Worm (Caenorhabditis elegans) whole organism, L4 larva: Measurements from ENCODE around the gene xrn-2.
A peak's percentile ranks its signal among the peaks of the same experiment; 100 is the strongest.

ENCODE experiments used
- F44E2.7 ChIP-seq: fragments of 200-800 bp; sonication (Bioruptor generic); IDR thresholded peaks from 2 replicates; pipeline ENCODE4 v2.1.2; 2022; ENCODE audit warnings: missing genetic modification characterization, missing compliant biosample characterization
- R02D3.7 ChIP-seq: fragments of 150-350 bp; sonication (generic microtip); optimal IDR thresholded peaks from 3 replicates; lab custom pipeline; 2014; ENCODE audit warnings: missing biosample characterization, missing genetic modification characterization
- Y75B8A.6 ChIP-seq: fragments of 200-800 bp; sonication (Bioruptor generic); IDR thresholded peaks from 2 replicates; pipeline ENCODE4 v1.3.6; 2022; ENCODE audit warnings: missing genetic modification reagents, missing genetic modification characterization, missing compliant biosample characterization
- ZK546.5 ChIP-seq, 2 experiments: sonication (generic microtip); optimal IDR thresholded peaks; 2 replicates each; lab custom pipeline; 2017; ENCODE audit warnings: missing biosample characterization in 2 of 2, missing genetic modification characterization in 2 of 2
- aha-1 ChIP-seq: fragments of 150-350 bp; peaks from one replicate; lab custom pipeline; 2014; ENCODE audit warnings: missing biosample characterization, missing genetic modification characterization
- aly-2 ChIP-seq: sonication (generic microtip); optimal IDR thresholded peaks from 2 replicates; lab custom pipeline; 2018; ENCODE audit warnings: missing biosample characterization, missing genetic modification characterization
- ama-1 ChIP-seq: fragments of 150-350 bp; optimal IDR thresholded peaks from 2 replicates; lab custom pipeline; 2014; ENCODE audit warnings: inconsistent platforms, mixed read lengths
- attf-4 ChIP-seq: sonication (generic microtip); optimal IDR thresholded peaks from 3 replicates; lab custom pipeline; 2017; ENCODE audit warnings: missing biosample characterization, missing genetic modification characterization
- ceh-28 ChIP-seq: fragments of 150-350 bp; optimal IDR thresholded peaks from 2 replicates; lab custom pipeline; 2014; ENCODE audit warnings: missing biosample characterization, missing genetic modification reagents, missing genetic modification characterization
- ceh-82 ChIP-seq: sonication (generic microtip); optimal IDR thresholded peaks from 2 replicates; lab custom pipeline; 2017; ENCODE audit warnings: missing biosample characterization, missing genetic modification characterization
- daf-19 ChIP-seq: fragments of 200-800 bp; sonication (Bioruptor generic); conservative IDR thresholded peaks from 2 replicates; pipeline ENCODE4 v1.3.6; 2022; ENCODE audit warnings: missing genetic modification characterization, missing compliant biosample characterization
- dpl-1 ChIP-seq: fragments of 150-350 bp; optimal IDR thresholded peaks from 2 replicates; lab custom pipeline; 2014; ENCODE audit warnings: missing biosample characterization, missing genetic modification reagents, missing genetic modification characterization
- dve-1 ChIP-seq: sonication (generic microtip); optimal IDR thresholded peaks from 2 replicates; lab custom pipeline; 2017; ENCODE audit warnings: antibody characterized with exemption, mild to moderate bottlenecking, missing genetic modification characterization, missing compliant biosample characterization; ENCODE audit not compliant: insufficient read depth
- egl-27 ChIP-seq: sonication (generic microtip); optimal IDR thresholded peaks from 3 replicates; lab custom pipeline; 2017; ENCODE audit warnings: missing biosample characterization, missing genetic modification reagents, missing genetic modification characterization
- egl-43 ChIP-seq: fragments of 200-800 bp; sonication (Bioruptor generic); IDR thresholded peaks from 2 replicates; pipeline ENCODE4 v1.3.6; 2022; ENCODE audit warnings: missing genetic modification reagents, missing genetic modification characterization, missing compliant biosample characterization
- fos-1 ChIP-seq: fragments of 150-350 bp; optimal IDR thresholded peaks from 2 replicates; lab custom pipeline; 2014; ENCODE audit warnings: missing biosample characterization, missing genetic modification characterization
- hmg-1.1 ChIP-seq: fragments of 200-800 bp; sonication (Bioruptor generic); IDR thresholded peaks from 2 replicates; pipeline ENCODE4 v1.3.6; 2022; ENCODE audit warnings: missing genetic modification reagents, missing genetic modification characterization, missing compliant biosample characterization
- lim-7 ChIP-seq: fragments of 200-800 bp; sonication (Bioruptor generic); IDR thresholded peaks from 2 replicates; pipeline ENCODE4 v1.3.6; 2022; ENCODE audit warnings: missing genetic modification characterization, missing compliant biosample characterization
- lin-1 ChIP-seq: fragments of 200-800 bp; sonication (Bioruptor generic); IDR thresholded peaks from 2 replicates; pipeline ENCODE4 v1.3.6; 2022; ENCODE audit warnings: missing genetic modification reagents, missing genetic modification characterization, missing compliant biosample characterization
- lin-15B ChIP-seq: fragments of 150-350 bp; sonication (generic microtip); optimal IDR thresholded peaks from 3 replicates; lab custom pipeline; 2014; ENCODE audit warnings: missing biosample characterization, missing genetic modification characterization
- mdl-1 ChIP-seq, 2 experiments: fragments of 150-350 bp in 1 of 2; sonication (generic microtip) in 1 of 2; optimal IDR thresholded peaks; 2 replicates each; lab custom pipeline; 2014 to 2017; ENCODE audit warnings: missing biosample characterization in 2 of 2, missing genetic modification characterization in 2 of 2
- mdt-29 ChIP-seq: fragments of 200-800 bp; sonication (Bioruptor generic); IDR thresholded peaks from 2 replicates; pipeline ENCODE4 v1.3.6; 2022; ENCODE audit warnings: missing genetic modification reagents, missing genetic modification characterization, missing compliant biosample characterization
- mes-2 ChIP-seq: sonication (generic microtip); optimal IDR thresholded peaks from 2 replicates; lab custom pipeline; 2016; ENCODE audit warnings: missing genotype, mild to moderate bottlenecking, missing genetic modification characterization, missing compliant biosample characterization; ENCODE audit not compliant: poor library complexity, severe bottlenecking
- mxl-3 ChIP-seq: fragments of 200-800 bp; sonication (Bioruptor generic); optimal IDR thresholded peaks from 2 replicates; lab custom pipeline; 2018; ENCODE audit warnings: mild to moderate bottlenecking, missing genetic modification characterization, missing compliant biosample characterization
- nhr-102 ChIP-seq: sonication (generic microtip); optimal IDR thresholded peaks from 2 replicates; lab custom pipeline; 2016; ENCODE audit warnings: mild to moderate bottlenecking, missing genetic modification characterization, moderate library complexity, missing compliant biosample characterization
- nhr-42 ChIP-seq: fragments of 200-800 bp; sonication (Bioruptor generic); IDR thresholded peaks from 2 replicates; pipeline ENCODE4 v1.3.6; 2022; ENCODE audit warnings: missing genetic modification characterization, missing compliant biosample characterization
- nhr-6 ChIP-seq: fragments of 150-350 bp; optimal IDR thresholded peaks from 2 replicates; lab custom pipeline; 2014; ENCODE audit warnings: missing biosample characterization, missing genetic modification characterization
- nhr-76 ChIP-seq: fragments of 150-350 bp; optimal IDR thresholded peaks from 2 replicates; lab custom pipeline; 2014; ENCODE audit warnings: missing biosample characterization, missing genetic modification characterization
- php-3 ChIP-seq: fragments of 200-800 bp; sonication (Bioruptor generic); IDR thresholded peaks from 2 replicates; pipeline ENCODE4 v1.3.6; 2022; ENCODE audit warnings: missing genetic modification reagents, missing genetic modification characterization, missing compliant biosample characterization
- pqm-1 ChIP-seq: sonication (generic microtip); optimal IDR thresholded peaks from 2 replicates; lab custom pipeline; 2017; ENCODE audit warnings: missing biosample characterization, missing genetic modification characterization
- rbr-2 ChIP-seq: sonication (generic microtip); optimal IDR thresholded peaks from 2 replicates; lab custom pipeline; 2016; ENCODE audit warnings: missing genotype, missing genetic modification characterization, missing compliant biosample characterization
- saeg-2 ChIP-seq: fragments of 200-800 bp; sonication (Bioruptor generic); IDR thresholded peaks from 2 replicates; pipeline ENCODE4 v1.3.6; 2022; ENCODE audit warnings: missing genetic modification reagents, missing genetic modification characterization, missing compliant biosample characterization
- set-16 ChIP-seq: fragments of 200-800 bp; sonication (Bioruptor generic); IDR thresholded peaks from 2 replicates; pipeline ENCODE4 v1.3.6; 2022; ENCODE audit warnings: missing genetic modification reagents, missing genetic modification characterization, missing compliant biosample characterization
- snpc-1.2 ChIP-seq: fragments of 200-800 bp; sonication (Bioruptor generic); IDR thresholded peaks from 2 replicates; pipeline ENCODE4 v1.3.6; 2022; ENCODE audit warnings: missing genetic modification reagents, missing genetic modification characterization, missing compliant biosample characterization
- spr-3 ChIP-seq: fragments of 200-800 bp; sonication (Bioruptor generic); optimal IDR thresholded peaks from 2 replicates; lab custom pipeline; 2018; ENCODE audit warnings: mild to moderate bottlenecking, missing genetic modification characterization, missing compliant biosample characterization
- tra-1 ChIP-seq: fragments of 200-800 bp; sonication (Bioruptor generic); IDR thresholded peaks from 2 replicates; pipeline ENCODE4 v1.3.6; 2022; ENCODE audit warnings: missing genetic modification reagents, missing genetic modification characterization, missing compliant biosample characterization
- unc-62 ChIP-seq, 3 experiments: fragments of 150-350 bp in 1 of 3; sonication (generic microtip); optimal IDR thresholded peaks in 2 of 3; peaks in 1 of 3; 1 replicate in 1 of 3; 2 replicates in 2 of 3; lab custom pipeline; 2014 to 2017; ENCODE audit warnings: missing biosample characterization in 3 of 3, missing genetic modification characterization in 3 of 3, missing genetic modification reagents in 3 of 3, missing genotype in 1 of 3
- zag-1 ChIP-seq: fragments of 150-350 bp; optimal IDR thresholded peaks from 2 replicates; lab custom pipeline; 2014; ENCODE audit warnings: missing biosample characterization, missing genetic modification characterization
- zfp-2 ChIP-seq: sonication (generic microtip); optimal IDR thresholded peaks from 2 replicates; lab custom pipeline; 2016; ENCODE audit warnings: mild to moderate bottlenecking, missing genetic modification characterization, missing compliant biosample characterization
- zfp-3 ChIP-seq: fragments of 200-800 bp; sonication (Bioruptor generic); conservative IDR thresholded peaks from 2 replicates; pipeline ENCODE4 v1.3.6; 2022; ENCODE audit warnings: missing genetic modification reagents, missing genetic modification characterization, missing compliant biosample characterization
- zip-2 ChIP-seq: fragments of 150-350 bp; optimal IDR thresholded peaks from 2 replicates; lab custom pipeline; 2014; ENCODE audit warnings: missing biosample characterization, missing genetic modification characterization

The xrn-2 gene

ce11 chrII:14154357-14154756 lies 1.2 kb upstream of the xrn-2 start, which contains the start of gene Y48B6A.1 (continued):
- TF ChIP-seq set-16 (GFP tag; lab: Robert Waterston, UW) (no peak), pqm-1 (peak; percentile 75), mxl-3 (GFP tag; lab: Kevin White, UChicago) (peak; percentile 87), zfp-2 (tag; lab: Kevin White, UChicago) (peak; percentile 49), lin-1 (GFP tag; lab: Robert Waterston, UW) (no peak), nhr-6 (peak; percentile 86), spr-3 (peak; percentile 4), ZK546.5 (tag; optimal IDR thresholded peaks at IDR 0.05; lab: Kevin White, UChicago) (peak in 1 of 2 experiments; percentile 69), zag-1 (tag; lab: Kevin White, UChicago) (no peak), ceh-28 (tag; lab: Kevin White, UChicago) (no peak), attf-4 (tag; lab: Kevin White, UChicago) (no peak), R02D3.7 (tag; lab: Kevin White, UChicago) (no peak), saeg-2 (0 out of 2 replicates have a peak, but pooled peaks have one; percentile 35), fos-1 (no peak), Y75B8A.6 (GFP tag; lab: Robert Waterston, UW) (no peak), dpl-1 (peak; percentile 90), aha-1 (peak; percentile 98), hmg-1.1 (GFP tag; lab: Robert Waterston, UW) (peak; percentile 82), mdl-1 (tag; optimal IDR thresholded peaks at IDR 0.05; lab: Kevin White, UChicago) (peak in 1 of 2 experiments; percentile 52), lim-7 (GFP tag; lab: Robert Waterston, UW) (0 out of 2 replicates have a peak, but pooled peaks have one; percentile 52), rbr-2 (tag; lab: Kevin White, UChicago) (peak; percentile 91), F44E2.7 (no peak), snpc-1.2 (GFP tag; lab: Robert Waterston, UW) (no peak), tra-1 (GFP tag; lab: Robert Waterston, UW) (0 out of 2 replicates have a peak, but pooled peaks have one; percentile 45), mdt-29 (GFP tag; lab: Robert Waterston, UW) (peak; percentile 68), aly-2 (tag; lab: Kevin White, UChicago) (no peak), ama-1 (peak; percentile 73)

DNA sequence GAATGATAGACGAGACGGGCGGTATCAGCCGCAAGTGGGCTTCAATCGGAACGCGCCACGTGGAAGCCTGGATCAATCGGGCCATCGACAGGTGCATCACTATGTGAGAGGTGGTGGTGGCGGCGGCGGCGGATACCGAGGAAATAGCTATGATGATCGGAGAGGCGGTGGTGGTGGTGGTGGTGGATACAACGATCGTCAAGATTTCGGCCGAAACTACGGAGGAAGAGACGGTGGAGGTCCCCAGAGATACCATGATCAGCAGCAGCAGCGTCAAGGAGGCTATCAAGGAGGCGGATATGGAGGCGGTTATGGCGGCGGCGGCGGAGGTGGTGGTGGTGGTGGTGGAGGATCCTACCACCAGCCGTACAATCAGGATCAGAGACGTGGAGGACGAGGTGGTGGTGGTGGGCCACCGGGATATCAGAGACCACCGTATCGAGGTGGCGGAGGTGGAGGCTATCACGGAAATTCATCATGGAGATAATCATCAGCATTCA lies 9.9 kb downstream of the xrn-2 start:
- TF ChIP-seq set-16 (GFP tag; lab: Robert Waterston, UW) (peak; percentile 91), unc-62 (GFP tag; optimal IDR thresholded peaks at IDR 0.05 in 1 of 2; lab: Kevin White, UChicago) (peak in 1 of 2 experiments; percentile 62), unc-62 (tag; optimal IDR thresholded peaks at IDR 0.05; lab: Kevin White, UChicago) (no peak), nhr-42 (GFP tag; lab: Robert Waterston, UW) (peak; percentile 23; the same call in 1 of the 2 replicates), lin-15B (tag; lab: Kevin White, UChicago) (no peak), egl-27 (tag; lab: Kevin White, UChicago) (no peak), zfp-3 (GFP tag; lab: Robert Waterston, UW) (no peak), nhr-76 (tag; lab: Kevin White, UChicago) (no peak), aly-2 (tag; lab: Kevin White, UChicago) (no peak), spr-3 (no peak), mes-2 (no peak), daf-19 (GFP tag; lab: Robert Waterston, UW) (no peak), egl-43 (GFP tag; lab: Robert Waterston, UW) (0 out of 2 replicates have a peak, but pooled peaks have one; percentile 36), nhr-102 (tag; lab: Kevin White, UChicago) (no peak), dve-1 (tag; lab: Kevin White, UChicago) (no peak)

DNA sequence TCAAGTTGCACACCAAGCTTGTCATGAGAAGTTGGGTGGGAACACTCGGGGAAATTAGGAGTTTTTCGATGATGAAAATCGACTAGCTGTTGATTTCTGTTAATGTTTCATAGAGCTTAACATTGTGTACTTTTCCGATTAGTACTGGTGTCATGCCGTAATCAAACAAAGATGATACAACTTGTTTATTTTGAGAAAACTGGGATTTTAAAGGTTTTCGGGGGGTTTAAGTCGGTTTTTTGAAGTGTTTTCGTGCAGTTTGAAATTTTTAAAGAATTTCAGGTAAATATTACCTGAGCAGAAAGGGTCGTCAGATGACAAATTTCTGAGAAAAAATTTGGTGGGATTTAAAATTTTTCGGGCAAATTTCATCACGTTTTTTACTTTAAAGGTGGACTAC lies 16.0 kb downstream of the xrn-2 start, which contains the start of gene eat-2:
eat-2 (minus strand) TSS at position 101 of the 400 bp plus-strand sequence.
- TF ChIP-seq nhr-6 (no peak), php-3 (GFP tag; lab: Robert Waterston, UW) (no peak), dve-1 (tag; lab: Kevin White, UChicago) (no peak), ceh-82 (tag; lab: Kevin White, UChicago) (no peak), aha-1 (peak; percentile 87), ZK546.5 (tag; optimal IDR thresholded peaks at IDR 0.05; lab: Kevin White, UChicago) (no peak), zip-2 (tag; lab: Kevin White, UChicago) (no peak)
